Worm (Caenorhabditis elegans) whole organism, early embryonic: ENCODE results near the gene nsy-1.

Experiments
- B0310.2 ChIP-seq: sonication (generic microtip); optimal IDR thresholded peaks from 2 replicates; lab custom pipeline; 2016; ENCODE audit warnings: mild to moderate bottlenecking, missing genetic modification characterization, missing compliant biosample characterization
- F13C5.2 ChIP-seq: sonication (generic microtip); optimal IDR thresholded peaks from 2 replicates; lab custom pipeline; 2017; ENCODE audit warnings: mild to moderate bottlenecking, missing genetic modification characterization, inconsistent platforms, missing compliant biosample characterization
- aly-1 ChIP-seq: sonication (generic microtip); optimal IDR thresholded peaks from 2 replicates; lab custom pipeline; 2016; ENCODE audit warnings: missing genetic modification characterization, missing compliant biosample characterization
- ama-1 ChIP-seq: fragments of 150-350 bp; optimal IDR thresholded peaks from 2 replicates; lab custom pipeline; 2014
- ceh-13 ChIP-seq: fragments of 200-800 bp; sonication (Bioruptor generic); optimal IDR thresholded peaks from 2 replicates; lab custom pipeline; 2018; ENCODE audit warnings: mild to moderate bottlenecking, missing genetic modification characterization, missing compliant biosample characterization
- ceh-36 ChIP-seq: sonication (generic microtip); optimal IDR thresholded peaks from 2 replicates; lab custom pipeline; 2016; ENCODE audit warnings: missing genetic modification characterization, inconsistent platforms, missing compliant biosample characterization
- ets-7 ChIP-seq: sonication (generic microtip); optimal IDR thresholded peaks from 2 replicates; lab custom pipeline; 2016; ENCODE audit warnings: missing genotype, missing genetic modification characterization, missing compliant biosample characterization
- flt-1 ChIP-seq: fragments of 200-800 bp; sonication (Bioruptor generic); IDR thresholded peaks from 2 replicates; pipeline ENCODE4 v1.3.6; 2022; ENCODE audit warnings: missing genetic modification characterization, missing compliant biosample characterization
- hmbx-1 ChIP-seq: sonication (generic microtip); optimal IDR thresholded peaks from 2 replicates; lab custom pipeline; 2016; ENCODE audit warnings: mild to moderate bottlenecking, missing genetic modification characterization, missing compliant biosample characterization
- hmg-4 ChIP-seq: fragments of 200-800 bp; sonication (Bioruptor generic); optimal IDR thresholded peaks from 2 replicates; lab custom pipeline; 2018; ENCODE audit warnings: mild to moderate bottlenecking, missing genetic modification characterization, missing compliant biosample characterization
- hnd-1 ChIP-seq: sonication (generic microtip); optimal IDR thresholded peaks from 2 replicates; lab custom pipeline; 2016; ENCODE audit warnings: missing genetic modification characterization, missing compliant biosample characterization
- pes-1 ChIP-seq: fragments of 200-800 bp; sonication (Bioruptor generic); IDR thresholded peaks from 2 replicates; pipeline ENCODE4 v1.3.6; 2022; ENCODE audit warnings: missing genetic modification reagents, missing genetic modification characterization, missing compliant biosample characterization
- scrt-1 ChIP-seq: fragments of 200-800 bp; sonication (Bioruptor generic); IDR thresholded peaks from 2 replicates; pipeline ENCODE4 v1.3.6; 2022; ENCODE audit warnings: missing genetic modification characterization, missing compliant biosample characterization
- sea-1 ChIP-seq: fragments of 200-800 bp; sonication (Bioruptor generic); conservative IDR thresholded peaks from 2 replicates; pipeline ENCODE4 v1.3.6; 2022; ENCODE audit warnings: missing genetic modification characterization, missing compliant biosample characterization
- tbx-11 ChIP-seq: fragments of 200-800 bp; sonication (Bioruptor generic); IDR thresholded peaks from 2 replicates; pipeline ENCODE4 v1.3.6; 2022; ENCODE audit warnings: missing genetic modification characterization, missing compliant biosample characterization
- tbx-37 ChIP-seq: fragments of 200-800 bp; sonication (Bioruptor generic); conservative IDR thresholded peaks from 2 replicates; pipeline ENCODE4 v1.3.6; 2022; ENCODE audit warnings: missing genetic modification reagents, missing genetic modification characterization, missing compliant biosample characterization
- tra-4 ChIP-seq: sonication (generic microtip); optimal IDR thresholded peaks from 2 replicates; lab custom pipeline; 2017; ENCODE audit warnings: missing genetic modification characterization, missing compliant biosample characterization

nsy-1 gene

DNA sequence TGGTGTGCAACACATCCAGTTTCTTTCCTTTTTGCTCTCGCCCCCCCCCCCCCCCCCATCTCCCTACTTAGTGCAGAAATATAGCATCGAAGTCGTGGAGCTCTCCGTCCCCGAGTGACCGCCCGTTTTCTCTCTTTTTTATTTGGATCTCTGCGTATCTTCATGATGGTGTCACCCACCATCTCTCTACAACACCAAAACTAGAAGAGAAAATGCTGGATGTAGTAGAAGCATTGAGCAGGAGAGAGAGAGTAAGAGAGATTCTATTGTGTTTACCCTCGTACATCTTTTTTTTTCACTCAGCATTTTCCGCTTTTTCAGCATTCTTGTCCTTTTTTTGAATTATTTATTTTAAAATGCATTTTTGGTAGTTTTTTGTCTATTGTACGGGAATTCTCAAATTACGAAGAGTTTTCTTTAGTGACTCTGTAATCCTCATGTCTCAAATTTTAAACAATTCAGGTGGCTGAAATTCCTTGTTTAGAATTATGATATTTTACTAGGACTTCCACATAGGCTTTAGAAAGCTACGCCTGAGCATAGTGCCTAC lies 19.9 kb downstream of the nsy-1 start:
- no peak for TF ChIP-seq scrt-1 (GFP tag; lab: Robert Waterston, UW)
- no peak for TF ChIP-seq aly-1
- TF ChIP-seq flt-1 (GFP tag; lab: Robert Waterston, UW) = no peak
- no peak for TF ChIP-seq tbx-11
- TF ChIP-seq hmbx-1 (tag; lab: Kevin White, UChicago) = no peak
- TF ChIP-seq ets-7 (tag; lab: Kevin White, UChicago) = no peak
- TF ChIP-seq hnd-1 (tag; lab: Kevin White, UChicago) = no peak
- no peak for TF ChIP-seq ama-1 (lab: Kevin White, UChicago)
- no peak for TF ChIP-seq tra-4 (tag; lab: Kevin White, UChicago)
- no peak for TF ChIP-seq tbx-37 (GFP tag; lab: Robert Waterston, UW)
- TF ChIP-seq ceh-36 (tag; lab: Kevin White, UChicago) = no peak

DNA sequence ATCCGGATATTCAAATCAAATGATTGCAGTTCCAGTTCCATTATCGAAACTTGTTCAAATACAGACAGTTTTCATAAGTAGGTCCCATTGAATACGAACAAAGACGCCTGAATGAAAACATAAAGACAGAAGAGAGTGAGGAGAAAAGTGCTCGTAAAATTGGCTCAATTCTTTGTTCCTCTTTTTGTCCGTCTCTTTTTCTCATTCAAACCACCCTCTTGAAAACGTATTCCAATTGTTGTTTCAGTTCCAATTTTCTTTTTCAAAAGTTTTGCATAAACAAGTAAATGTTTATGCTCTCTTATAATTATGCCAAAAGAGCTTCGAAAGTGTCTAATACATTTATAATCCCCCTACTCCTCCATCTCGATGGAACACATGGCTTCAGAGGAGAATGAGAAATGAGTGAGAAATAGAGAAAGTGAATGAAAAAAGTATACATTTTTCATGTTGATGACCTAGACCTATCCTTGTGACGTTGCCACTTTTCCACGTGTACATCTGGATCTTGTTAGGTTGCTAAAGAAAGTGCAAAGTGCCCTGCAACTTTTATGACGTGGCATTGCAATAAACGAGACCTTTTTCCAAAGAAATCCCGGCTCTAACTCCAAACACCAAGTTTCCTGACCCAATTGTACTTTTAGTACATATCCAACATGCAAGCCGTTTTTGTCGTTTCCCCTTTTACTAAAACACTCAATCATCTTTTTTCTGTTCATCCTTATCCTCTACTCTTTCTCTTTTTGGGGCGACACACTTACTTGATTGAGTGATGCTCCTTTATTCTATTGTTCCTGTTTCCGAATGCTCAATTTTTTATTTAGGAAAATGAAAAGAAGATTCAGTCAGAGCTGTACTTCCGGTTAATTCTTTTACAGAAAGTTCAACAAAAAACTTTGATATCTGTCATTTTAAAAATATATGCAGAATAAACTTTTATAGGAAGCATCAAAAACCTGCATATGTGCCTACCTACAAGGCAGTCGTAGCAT lies 23.9 kb downstream of the nsy-1 start:
- TF ChIP-seq tbx-37 (GFP tag; lab: Robert Waterston, UW) (no peak), F13C5.2 (tag; lab: Kevin White, UChicago) (no peak), flt-1 (GFP tag; lab: Robert Waterston, UW) (no peak), sea-1 (GFP tag; lab: Robert Waterston, UW) (no peak), ets-7 (tag; lab: Kevin White, UChicago) (no peak)

- TF ChIP-seq F13C5.2 (tag; lab: Kevin White, UChicago) = no peak
- no peak for TF ChIP-seq hmg-4 (GFP tag; lab: Kevin White, UChicago)
- TF ChIP-seq ama-1 (lab: Kevin White, UChicago) = no peak
- TF ChIP-seq pes-1 (GFP tag; lab: Robert Waterston, UW) = no peak
- TF ChIP-seq ceh-36 (tag; lab: Kevin White, UChicago) = no peak
- no peak for TF ChIP-seq hmbx-1 (tag; lab: Kevin White, UChicago)
- no peak for TF ChIP-seq tbx-37 (GFP tag; lab: Robert Waterston, UW)
- TF ChIP-seq B0310.2 (tag; lab: Kevin White, UChicago) = no peak
These were observed 24.7 kb downstream of the nsy-1 start for ce11 chrII:5047279-5047678.

DNA sequence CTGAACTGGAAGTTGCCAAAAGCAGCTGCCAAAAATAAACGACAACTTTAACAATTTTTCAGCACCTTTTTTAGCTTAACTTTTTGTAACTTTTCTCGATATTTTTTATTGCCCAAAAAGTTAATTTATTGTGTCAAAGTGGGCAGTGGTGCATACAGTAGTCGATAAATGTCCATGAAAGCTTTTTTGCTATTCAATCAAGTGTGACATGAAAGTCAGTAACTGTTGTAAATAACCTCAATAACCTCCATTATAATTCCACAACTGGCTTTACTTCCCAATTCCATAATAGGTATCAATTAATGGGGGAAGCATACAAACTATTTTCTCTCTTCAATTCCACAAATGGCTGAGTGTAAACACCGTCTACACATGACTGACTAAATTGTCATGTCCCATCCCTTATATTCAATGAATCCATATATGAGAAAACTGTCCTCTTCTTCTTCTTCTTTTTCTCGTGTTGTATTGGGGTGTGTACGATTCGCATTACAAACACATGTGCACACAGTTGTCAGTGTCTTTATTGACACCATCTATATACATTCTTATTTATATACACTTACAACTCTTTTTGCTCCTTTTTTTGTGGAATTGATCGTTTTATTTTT lies 25.7 kb downstream of the nsy-1 start:
- TF ChIP-seq hnd-1 (tag; lab: Kevin White, UChicago) (no peak), F13C5.2 (tag; lab: Kevin White, UChicago) (no peak), sea-1 (GFP tag; lab: Robert Waterston, UW) (no peak), scrt-1 (GFP tag; lab: Robert Waterston, UW) (no peak), pes-1 (GFP tag; lab: Robert Waterston, UW) (no peak), tbx-37 (GFP tag; lab: Robert Waterston, UW) (no peak), tbx-11 (no peak)

ce11 chrII:5049249-5049648 lies 26.7 kb downstream of the nsy-1 start:
- no peak for TF ChIP-seq scrt-1 (GFP tag; lab: Robert Waterston, UW)
- TF ChIP-seq flt-1 (GFP tag; lab: Robert Waterston, UW) = no peak
- no peak for TF ChIP-seq pes-1 (GFP tag; lab: Robert Waterston, UW)
- no peak for TF ChIP-seq ceh-13 (GFP tag; lab: Kevin White, UChicago)
- no peak for TF ChIP-seq tbx-11
- TF ChIP-seq hmg-4 (GFP tag; lab: Kevin White, UChicago) = no peak
- TF ChIP-seq ets-7 (tag; lab: Kevin White, UChicago) = no peak
- no peak for TF ChIP-seq aly-1
- TF ChIP-seq F13C5.2 (tag; lab: Kevin White, UChicago) = no peak
- no peak for TF ChIP-seq hnd-1 (tag; lab: Kevin White, UChicago)
- no peak for TF ChIP-seq tra-4 (tag; lab: Kevin White, UChicago)
- no peak for TF ChIP-seq ceh-36 (tag; lab: Kevin White, UChicago)
- TF ChIP-seq hmbx-1 (tag; lab: Kevin White, UChicago) = no peak

ce11 chrII:5049865-5050342 lies 27.3 kb downstream of the nsy-1 start, which contains the start of gene F33G12.6:
Gene F33G12.6, plus strand, starts transcription at chrII:5049915.
- no peak for TF ChIP-seq hmbx-1 (tag; lab: Kevin White, UChicago)
- TF ChIP-seq pes-1 (GFP tag; lab: Robert Waterston, UW) = no peak
- no peak for TF ChIP-seq F13C5.2 (tag; lab: Kevin White, UChicago)
- no peak for TF ChIP-seq ceh-13 (GFP tag; lab: Kevin White, UChicago)
- no peak for TF ChIP-seq ama-1 (lab: Kevin White, UChicago)
- no peak for TF ChIP-seq tra-4 (tag; lab: Kevin White, UChicago)
- TF ChIP-seq ceh-36 (tag; lab: Kevin White, UChicago) = no peak
- no peak for TF ChIP-seq sea-1 (GFP tag; lab: Robert Waterston, UW)
- TF ChIP-seq ets-7 (tag; lab: Kevin White, UChicago) = no peak
- TF ChIP-seq hmg-4 (GFP tag; lab: Kevin White, UChicago) = no peak
- no peak for TF ChIP-seq flt-1 (GFP tag; lab: Robert Waterston, UW)
- no peak for TF ChIP-seq B0310.2 (tag; lab: Kevin White, UChicago)
- TF ChIP-seq scrt-1 (GFP tag; lab: Robert Waterston, UW) = no peak
- TF ChIP-seq aly-1 = no peak
- TF ChIP-seq tbx-11 = no peak
- TF ChIP-seq tbx-37 (GFP tag; lab: Robert Waterston, UW) = no peak
- TF ChIP-seq hnd-1 (tag; lab: Kevin White, UChicago) = no peak
